Worm (Caenorhabditis elegans) whole organism, late embryonic: Measurements from ENCODE around the gene clec-175.

ENCODE experiments used
- C38D4.7 ChIP-seq: fragments of 200-800 bp; sonication (Bioruptor generic); optimal IDR thresholded peaks from 2 replicates; lab custom pipeline; 2018; ENCODE audit warnings: mild to moderate bottlenecking, missing genetic modification characterization, moderate library complexity, missing compliant biosample characterization
- F13H6.1 ChIP-seq: sonication (generic microtip); optimal IDR thresholded peaks from 2 replicates; lab custom pipeline; 2016; ENCODE audit warnings: missing genetic modification characterization, missing compliant biosample characterization
- elt-4 ChIP-seq: sonication (generic microtip); optimal IDR thresholded peaks from 2 replicates; lab custom pipeline; 2016; ENCODE audit warnings: missing genetic modification characterization, missing compliant biosample characterization
- hlh-30 ChIP-seq: sonication (generic microtip); optimal IDR thresholded peaks from 2 replicates; lab custom pipeline; 2017; ENCODE audit warnings: antibody characterized with exemption, missing genetic modification characterization, missing compliant biosample characterization; ENCODE audit not compliant: insufficient read depth
- lin-11 ChIP-seq: fragments of 200-800 bp; sonication (Bioruptor generic); optimal IDR thresholded peaks from 2 replicates; lab custom pipeline; 2018; ENCODE audit warnings: mild to moderate bottlenecking, missing genetic modification characterization, missing compliant biosample characterization
- mec-3 ChIP-seq: sonication (generic microtip); optimal IDR thresholded peaks from 2 replicates; lab custom pipeline; 2016; ENCODE audit warnings: borderline replicate concordance, missing genetic modification characterization, missing compliant biosample characterization
- nfya-1 ChIP-seq: sonication (generic microtip); optimal IDR thresholded peaks from 2 replicates; lab custom pipeline; 2017; ENCODE audit warnings: missing genetic modification characterization, mild to moderate bottlenecking, missing compliant biosample characterization, antibody characterized with exemption, moderate library complexity
- tbx-2 ChIP-seq: sonication (generic microtip); optimal IDR thresholded peaks from 2 replicates; lab custom pipeline; 2016; ENCODE audit warnings: missing genetic modification characterization, missing compliant biosample characterization

DNA sequence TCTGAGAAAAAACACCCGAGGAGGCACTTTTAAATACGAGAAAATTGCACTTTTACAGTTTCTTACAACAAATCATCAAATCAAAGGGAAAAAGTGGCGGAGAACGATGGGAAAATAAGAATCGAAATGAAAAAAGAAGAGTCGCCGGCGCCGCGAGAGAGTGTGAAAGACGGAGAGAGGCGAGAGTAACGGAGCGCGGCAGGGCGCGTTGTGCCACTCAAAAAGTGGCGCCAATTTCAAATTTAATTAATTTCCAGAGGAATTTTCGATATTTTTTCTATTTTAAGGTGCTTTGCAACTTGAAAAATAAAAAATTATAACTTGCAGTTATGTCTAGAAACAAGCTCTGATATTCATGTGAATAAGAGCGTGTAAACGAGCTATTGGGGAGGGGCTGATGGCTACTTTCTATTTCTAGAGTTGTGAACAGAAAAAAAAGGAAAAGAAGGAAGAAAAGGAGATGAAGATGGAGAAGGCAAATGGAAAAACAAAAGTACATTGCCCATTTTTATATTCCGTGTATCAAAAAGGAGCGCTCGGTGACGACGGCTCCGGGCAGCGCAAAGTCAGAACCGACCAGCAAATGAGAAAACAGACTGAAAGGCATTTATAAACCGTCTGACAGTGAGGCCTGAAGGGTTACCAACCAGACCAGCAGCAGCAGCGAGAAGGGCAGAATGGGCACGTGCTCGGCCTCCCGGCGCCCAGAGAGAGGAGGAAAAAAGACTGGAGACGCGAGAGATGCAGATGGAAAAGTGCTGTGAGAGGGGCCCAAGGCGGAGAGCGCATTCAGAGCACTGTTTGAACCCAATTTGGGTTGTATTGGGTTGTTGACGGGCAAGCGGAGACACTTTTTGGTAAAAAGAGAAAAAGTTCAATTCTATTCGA lies 49.0 kb downstream of the clec-175 start:
- TF ChIP-seq C38D4.7 (GFP tag; lab: Kevin White, UChicago) (no peak), mec-3 (tag; lab: Kevin White, UChicago) (no peak), F13H6.1 (tag; lab: Kevin White, UChicago) (no peak), tbx-2 (tag; lab: Kevin White, UChicago) (no peak), elt-4 (tag; lab: Kevin White, UChicago) (no peak), nfya-1 (tag; lab: Kevin White, UChicago) (no peak), lin-11 (tag; lab: Kevin White, UChicago) (no peak), hlh-30 (tag; lab: Kevin White, UChicago) (no peak)
